Worm (Caenorhabditis elegans) whole organism, L4 larva: ENCODE results near the gene F54E12.2.
"Not testable (repeated sequence)": the region's sequence is repeated elsewhere in the genome, so short reads cannot be mapped to it uniquely, and the experiment has no call there.

Source experiments
- Y75B8A.6 ChIP-seq: fragments of 200-800 bp; sonication (Bioruptor generic); IDR thresholded peaks from 2 replicates; pipeline ENCODE4 v1.3.6; 2022; ENCODE audit warnings: missing genetic modification reagents, missing genetic modification characterization, missing compliant biosample characterization
- dpl-1 ChIP-seq: fragments of 150-350 bp; optimal IDR thresholded peaks from 2 replicates; lab custom pipeline; 2014; ENCODE audit warnings: missing biosample characterization, missing genetic modification reagents, missing genetic modification characterization
- mes-2 ChIP-seq: sonication (generic microtip); optimal IDR thresholded peaks from 2 replicates; lab custom pipeline; 2016; ENCODE audit warnings: missing genotype, mild to moderate bottlenecking, missing genetic modification characterization, missing compliant biosample characterization; ENCODE audit not compliant: poor library complexity, severe bottlenecking
- nhr-237 ChIP-seq: sonication (generic microtip); optimal IDR thresholded peaks from 2 replicates; lab custom pipeline; 2017; ENCODE audit warnings: missing biosample characterization, missing genetic modification characterization
- pha-4 ChIP-seq, 2 experiments: fragments of 150-350 bp in 1 of 2; fragments of 200-800 bp in 1 of 2; sonication (Bioruptor generic) in 1 of 2; IDR thresholded peaks in 1 of 2; optimal IDR thresholded peaks in 1 of 2; 2 replicates each; pipeline versions ENCODE4 v1.3.6 to Lab custom; 2014 to 2022; ENCODE audit warnings: missing genetic modification characterization in 2 of 2, missing genetic modification reagents in 2 of 2, missing biosample characterization in 1 of 2, missing compliant biosample characterization in 1 of 2
- rbr-2 ChIP-seq: sonication (generic microtip); optimal IDR thresholded peaks from 2 replicates; lab custom pipeline; 2016; ENCODE audit warnings: missing genotype, missing genetic modification characterization, missing compliant biosample characterization
- snpc-4 ChIP-seq: fragments of 150-350 bp; optimal IDR thresholded peaks from 2 replicates; lab custom pipeline; 2014; ENCODE audit warnings: missing biosample characterization, missing genetic modification characterization
- spr-3 ChIP-seq: fragments of 200-800 bp; sonication (Bioruptor generic); optimal IDR thresholded peaks from 2 replicates; lab custom pipeline; 2018; ENCODE audit warnings: mild to moderate bottlenecking, missing genetic modification characterization, missing compliant biosample characterization
- unc-62 ChIP-seq, 3 experiments: fragments of 150-350 bp in 1 of 3; sonication (generic microtip); optimal IDR thresholded peaks in 2 of 3; peaks in 1 of 3; 1 replicate in 1 of 3; 2 replicates in 2 of 3; lab custom pipeline; 2014 to 2017; ENCODE audit warnings: missing biosample characterization in 3 of 3, missing genetic modification characterization in 3 of 3, missing genetic modification reagents in 3 of 3, missing genotype in 1 of 3

DNA sequence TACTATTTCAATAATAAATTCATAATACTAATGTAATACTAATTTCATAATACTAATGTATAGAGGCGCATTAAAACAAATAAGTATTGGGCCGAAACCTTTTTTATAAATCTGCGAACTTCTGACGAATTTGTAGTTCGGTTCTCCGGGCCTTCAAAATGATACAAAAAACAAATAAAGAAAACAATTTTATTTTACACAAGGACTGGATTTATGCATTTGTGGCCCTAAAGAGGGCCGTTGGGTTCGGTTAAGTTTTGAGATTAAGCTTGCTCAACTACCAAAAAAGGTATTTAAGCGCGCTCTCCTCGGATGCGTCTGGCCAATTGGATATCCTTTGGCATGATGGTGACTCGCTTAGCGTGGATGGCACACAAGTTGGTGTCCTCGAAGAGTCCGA, 576 bp upstream of the F54E12.2 start:
- not testable (repeated sequence) for TF ChIP-seq rbr-2 (tag; lab: Kevin White, UChicago); dpl-1 (GFP tag; lab: Kevin White, UChicago); nhr-237 (tag; lab: Kevin White, UChicago); spr-3 (GFP tag; lab: Kevin White, UChicago); Y75B8A.6 (GFP tag; lab: Robert Waterston, UW); mes-2 (tag; lab: Kevin White, UChicago); snpc-4 (tag; lab: Kevin White, UChicago); pha-4 (GFP tag; IDR thresholded peaks at IDR 0.05; lab: Robert Waterston, UW); pha-4 (tag; optimal IDR thresholded peaks at IDR 0.05; lab: Kevin White, UChicago); unc-62 (GFP tag; optimal IDR thresholded peaks at IDR 0.05 in 1 of 2; lab: Kevin White, UChicago); unc-62 (tag; optimal IDR thresholded peaks at IDR 0.05; lab: Kevin White, UChicago)
